Fruit fly (Drosophila melanogaster) whole organism, wandering third instar larva: ENCODE results near the gene CG18563.

Experiments
- Abd-B ChIP-seq: fragments of >200 bp; optimal IDR thresholded peaks from 2 replicates; lab custom pipeline; 2017; ENCODE audit warnings: missing biosample characterization, missing genetic modification characterization
- CG32264 ChIP-seq: fragments of 200-800 bp; sonication (Bioruptor generic); optimal IDR thresholded peaks from 2 replicates; lab custom pipeline; 2016; ENCODE audit warnings: missing biosample characterization, missing genetic modification characterization
- CG9705 ChIP-seq: fragments of 200-800 bp; sonication (Bioruptor generic); optimal IDR thresholded peaks from 2 replicates; lab custom pipeline; 2018; ENCODE audit warnings: missing biosample characterization, mild to moderate bottlenecking, missing genetic modification characterization
- Dfd ChIP-seq: fragments of >200 bp; optimal IDR thresholded peaks from 2 replicates; lab custom pipeline; 2017; ENCODE audit warnings: missing biosample characterization, missing genetic modification characterization
- Dif ChIP-seq: fragments of 200-275, 200-300 bp; sonication (Bioruptor generic); optimal IDR thresholded peaks from 2 replicates; lab custom pipeline; 2018; ENCODE audit warnings: missing biosample characterization, missing genetic modification characterization; ENCODE audit not compliant: partially characterized antibody
- GATAd ChIP-seq: sonication (Bioruptor generic); optimal IDR thresholded peaks from 2 replicates; lab custom pipeline; 2016; ENCODE audit warnings: missing biosample characterization, missing genetic modification characterization
- Hnf4 ChIP-seq: fragments of 200-800 bp; sonication (Bioruptor generic); optimal IDR thresholded peaks from 2 replicates; lab custom pipeline; 2016; ENCODE audit warnings: missing biosample characterization, mild to moderate bottlenecking, missing genetic modification characterization
- Hr78 ChIP-seq: fragments of >200 bp; optimal IDR thresholded peaks from 2 replicates; lab custom pipeline; 2017; ENCODE audit warnings: missing biosample characterization, missing genetic modification characterization
- Hr83 ChIP-seq: fragments of 200-300 bp; sonication (Bioruptor generic); optimal IDR thresholded peaks from 2 replicates; lab custom pipeline; 2016; ENCODE audit warnings: missing biosample characterization, mild to moderate bottlenecking, missing genetic modification characterization, moderate library complexity; ENCODE audit not compliant: poor library complexity, severe bottlenecking
- Myc ChIP-seq: fragments of >200 bp; optimal IDR thresholded peaks from 2 replicates; lab custom pipeline; 2017
- N ChIP-seq: fragments of >200 bp; optimal IDR thresholded peaks from 2 replicates; lab custom pipeline; 2018; ENCODE audit warnings: missing biosample characterization, missing external identifiers, missing genetic modification characterization
- OdsH ChIP-seq: fragments of 200-800 bp; sonication (Bioruptor generic); optimal IDR thresholded peaks from 2 replicates; lab custom pipeline; 2016; ENCODE audit warnings: missing biosample characterization, mild to moderate bottlenecking, missing genetic modification characterization
- Sp1 ChIP-seq: fragments of 200-800 bp; sonication (Bioruptor generic); optimal IDR thresholded peaks from 3 replicates; lab custom pipeline; 2019; ENCODE audit warnings: missing biosample characterization, mild to moderate bottlenecking, missing genetic modification characterization, moderate library complexity
- Vsx2 ChIP-seq: fragments of 200-300, 225-300 bp; sonication (Bioruptor generic); optimal IDR thresholded peaks from 2 replicates; lab custom pipeline; 2018; ENCODE audit warnings: missing biosample characterization, missing genetic modification characterization; ENCODE audit not compliant: partially characterized antibody
- br ChIP-seq: fragments of 200-800 bp; sonication (Bioruptor generic); optimal IDR thresholded peaks from 2 replicates; lab custom pipeline; 2016; ENCODE audit warnings: missing biosample characterization, missing genetic modification characterization
- brk ChIP-seq: fragments of 200-800 bp; sonication (Bioruptor generic); optimal IDR thresholded peaks from 2 replicates; lab custom pipeline; 2016; ENCODE audit warnings: missing biosample characterization, mild to moderate bottlenecking, missing genetic modification characterization
- dl ChIP-seq, 2 experiments: fragments of 175-275, 200-275 bp in 1 of 2; fragments of 200-275 bp in 1 of 2; sonication (Bioruptor generic); optimal IDR thresholded peaks; lab custom pipeline; 2018; ENCODE audit warnings: mild to moderate bottlenecking in 2 of 2, missing biosample characterization in 2 of 2, missing genetic modification characterization in 2 of 2, moderate library complexity in 2 of 2; ENCODE audit not compliant: partially characterized antibody in 2 of 2, insufficient read depth in 1 of 2
- dmrt93B ChIP-seq: fragments of 200-800 bp; sonication (Bioruptor generic); optimal IDR thresholded peaks from 2 replicates; lab custom pipeline; 2018; ENCODE audit warnings: missing biosample characterization, mild to moderate bottlenecking, missing genetic modification characterization
- dsf ChIP-seq: sonication (Bioruptor generic); optimal IDR thresholded peaks from 2 replicates; lab custom pipeline; 2016; ENCODE audit warnings: missing biosample characterization, missing genetic modification characterization, borderline replicate concordance
- ey ChIP-seq: fragments of 200-800 bp; sonication (Bioruptor generic); optimal IDR thresholded peaks from 2 replicates; lab custom pipeline; 2016; ENCODE audit warnings: missing biosample characterization, missing genetic modification characterization
- foxo ChIP-seq, 2 experiments: fragments of 200-800 bp; sonication (Bioruptor generic); optimal IDR thresholded peaks; 2 replicates in 1 of 2; 3 replicates in 1 of 2; lab custom pipeline; 2016 to 2017; ENCODE audit warnings: missing biosample characterization in 2 of 2, missing genetic modification characterization in 2 of 2
- fru ChIP-seq: fragments of 200-800 bp; sonication (Bioruptor generic); optimal IDR thresholded peaks from 3 replicates; lab custom pipeline; 2016; ENCODE audit warnings: missing biosample characterization, mild to moderate bottlenecking, missing genetic modification characterization
- h ChIP-seq: fragments of 200-800 bp; sonication (Bioruptor generic); optimal IDR thresholded peaks from 3 replicates; lab custom pipeline; 2016; ENCODE audit warnings: missing biosample characterization, mild to moderate bottlenecking, missing genetic modification characterization
- jim ChIP-seq: fragments of 175-275, 200-325 bp; sonication (Bioruptor generic); optimal IDR thresholded peaks from 2 replicates; lab custom pipeline; 2016; ENCODE audit warnings: missing biosample characterization, mild to moderate bottlenecking, missing genetic modification characterization
- lola ChIP-seq: fragments of >200 bp; optimal IDR thresholded peaks from 2 replicates; lab custom pipeline; 2017; ENCODE audit warnings: missing biosample characterization, missing genetic modification characterization
- pan ChIP-seq: fragments of >200 bp; optimal IDR thresholded peaks from 2 replicates; lab custom pipeline; 2017
- psq ChIP-seq: fragments of 200-800 bp; sonication (Bioruptor generic); optimal IDR thresholded peaks from 3 replicates; lab custom pipeline; 2017; ENCODE audit warnings: missing biosample characterization, mild to moderate bottlenecking, missing genetic modification characterization, moderate library complexity
- rgr ChIP-seq: fragments of 200-800 bp; sonication (Bioruptor generic); optimal IDR thresholded peaks from 3 replicates; lab custom pipeline; 2016; ENCODE audit warnings: missing biosample characterization, mild to moderate bottlenecking, missing genetic modification characterization
- tai ChIP-seq: sonication (Bioruptor generic); optimal IDR thresholded peaks from 2 replicates; lab custom pipeline; 2016; ENCODE audit warnings: missing biosample characterization, missing genetic modification characterization
- usp ChIP-seq: fragments of >200 bp; optimal IDR thresholded peaks from 2 replicates; lab custom pipeline; 2017; ENCODE audit warnings: missing biosample characterization, missing genetic modification characterization
- woc ChIP-seq: sonication (Bioruptor generic); optimal IDR thresholded peaks from 2 replicates; lab custom pipeline; 2016; ENCODE audit warnings: missing biosample characterization, mild to moderate bottlenecking, missing genetic modification characterization

Gene CG18563

dm6 chr2L:17447071-17447470 lies 10.8 kb downstream of the CG18563 start:
- no peak for TF ChIP-seq jim (GFP tag; lab: Kevin White, UChicago)
- no peak for TF ChIP-seq dsf (GFP tag; lab: Kevin White, UChicago)
- no peak for TF ChIP-seq OdsH
- no peak for TF ChIP-seq Abd-B (GFP tag; lab: Kevin White, UChicago)
- TF ChIP-seq CG32264, result no peak
- no peak for TF ChIP-seq Myc (lab: Kevin White, UChicago)
- no peak for TF ChIP-seq ey (GFP tag; lab: Kevin White, UChicago)
- TF ChIP-seq CG9705 (GFP tag; lab: Kevin White, UChicago), result no peak
- no peak for TF ChIP-seq brk (GFP tag; lab: Kevin White, UChicago)
- TF ChIP-seq woc, result no peak
- no peak for TF ChIP-seq dmrt93B (GFP tag; lab: Kevin White, UChicago)
- no peak for TF ChIP-seq pan
- no peak for TF ChIP-seq foxo (GFP tag; optimal IDR thresholded peaks at IDR 0.05; lab: Kevin White, UChicago)
- no peak for TF ChIP-seq lola (GFP tag; lab: Kevin White, UChicago)
- TF ChIP-seq tai, result no peak
- TF ChIP-seq fru (GFP tag; lab: Kevin White, UChicago), result no peak
- TF ChIP-seq Hnf4 (GFP tag; lab: Kevin White, UChicago), result no peak
- TF ChIP-seq Vsx2 (GFP tag; lab: Kevin White, UChicago), result no peak
- no peak for TF ChIP-seq Hr83 (GFP tag; lab: Kevin White, UChicago)
- no peak for TF ChIP-seq Dif

- no peak for TF ChIP-seq ey (GFP tag; lab: Kevin White, UChicago)
- TF ChIP-seq Dfd (GFP tag; lab: Kevin White, UChicago), result peak; percentile 95
- TF ChIP-seq dsf (GFP tag; lab: Kevin White, UChicago), result no peak
These were observed 20.2 kb downstream of the CG18563 start for dm6 chr2L:17437594-17437993.

dm6 chr2L:17436500-17436899 lies 21.3 kb downstream of the CG18563 start, which contains the start of gene CG33928:
Gene CG33928 (minus strand): TSS chr2L:17436600.
- TF ChIP-seq Hr83 (GFP tag; lab: Kevin White, UChicago) (no peak), fru (GFP tag; lab: Kevin White, UChicago) (no peak), dl (GFP tag; optimal IDR thresholded peaks at IDR 0.05; lab: Kevin White, UChicago; ENCODE audit: insufficient read depth in 1 of 2, partially characterized antibody in 2 of 2) (no peak), GATAd (GFP tag; lab: Kevin White, UChicago) (no peak), foxo (GFP tag; optimal IDR thresholded peaks at IDR 0.05; lab: Kevin White, UChicago) (no peak), Dfd (GFP tag; lab: Kevin White, UChicago) (no peak), Vsx2 (GFP tag; lab: Kevin White, UChicago) (no peak), pan (no peak), OdsH (no peak), dsf (GFP tag; lab: Kevin White, UChicago) (no peak)

dm6 chr2L:17433030-17433912 lies 24.6 kb downstream of the CG18563 start, which contains the start of the genes Dif and CG5043:
Gene Dif (minus strand): TSS chr2L:17433161.
Gene CG5043 (plus strand): TSS chr2L:17433862.
- TF ChIP-seq Dif (peak; percentile 9), Vsx2 (GFP tag; lab: Kevin White, UChicago) (no peak), CG9705 (GFP tag; lab: Kevin White, UChicago) (no peak)

dm6 chr2L:17431359-17431675 lies 26.5 kb downstream of the CG18563 start:
- TF ChIP-seq foxo (GFP tag; optimal IDR thresholded peaks at IDR 0.05; lab: Kevin White, UChicago), result peak in 1 of 2 experiments; percentile 73
- TF ChIP-seq fru (GFP tag; lab: Kevin White, UChicago), result peak; percentile 77
- TF ChIP-seq Sp1 (GFP tag; lab: Kevin White, UChicago), result no peak
- peak; percentile 68 for TF ChIP-seq OdsH
- peak; percentile 24 for TF ChIP-seq psq (GFP tag; lab: Kevin White, UChicago)
- TF ChIP-seq Dif, result no peak
- peak; percentile 39 for TF ChIP-seq brk (GFP tag; lab: Kevin White, UChicago)
- peak; percentile 49 for TF ChIP-seq ey (GFP tag; lab: Kevin White, UChicago)
- no peak for TF ChIP-seq N (GFP tag; lab: Kevin White, UChicago)
- TF ChIP-seq tai, result peak; percentile 46
- peak; percentile 58 for TF ChIP-seq woc
- no peak for TF ChIP-seq Myc (lab: Kevin White, UChicago)
- TF ChIP-seq usp (GFP tag; lab: Kevin White, UChicago), result no peak
- TF ChIP-seq br (GFP tag; lab: Kevin White, UChicago), result peak; percentile 39
- no peak for TF ChIP-seq dl (GFP tag; optimal IDR thresholded peaks at IDR 0.05; lab: Kevin White, UChicago; ENCODE audit: insufficient read depth in 1 of 2, partially characterized antibody in 2 of 2)
- TF ChIP-seq lola (GFP tag; lab: Kevin White, UChicago), result no peak
- TF ChIP-seq h (GFP tag; lab: Kevin White, UChicago), result peak; percentile 69
- peak; percentile 66 for TF ChIP-seq rgr (GFP tag; lab: Kevin White, UChicago)
- no peak for TF ChIP-seq Hr78
